Worm (Caenorhabditis elegans) whole organism, late embryonic: Measurements from ENCODE around the gene str-9.

ENCODE experiments used
- che-1 ChIP-seq: sonication (generic microtip); optimal IDR thresholded peaks from 2 replicates; lab custom pipeline; 2016; ENCODE audit warnings: mild to moderate bottlenecking, missing genetic modification characterization, missing compliant biosample characterization
- elt-2 ChIP-seq: sonication (generic microtip); optimal IDR thresholded peaks from 2 replicates; lab custom pipeline; 2016; ENCODE audit warnings: missing genetic modification reagents, missing genetic modification characterization, missing compliant biosample characterization
- fkh-10 ChIP-seq: fragments of 150-350 bp; optimal IDR thresholded peaks from 2 replicates; lab custom pipeline; 2014; ENCODE audit warnings: missing biosample characterization, missing genetic modification reagents, missing genetic modification characterization
- gmeb-2 ChIP-seq: sonication (generic microtip); optimal IDR thresholded peaks from 2 replicates; lab custom pipeline; 2016; ENCODE audit warnings: missing genetic modification characterization, inconsistent platforms, missing compliant biosample characterization
- lin-11 ChIP-seq: fragments of 200-800 bp; sonication (Bioruptor generic); optimal IDR thresholded peaks from 2 replicates; lab custom pipeline; 2018; ENCODE audit warnings: mild to moderate bottlenecking, missing genetic modification characterization, missing compliant biosample characterization
- nfya-1 ChIP-seq: sonication (generic microtip); optimal IDR thresholded peaks from 2 replicates; lab custom pipeline; 2017; ENCODE audit warnings: missing genetic modification characterization, mild to moderate bottlenecking, missing compliant biosample characterization, antibody characterized with exemption, moderate library complexity
- nhr-11 ChIP-seq: fragments of 150-350 bp; optimal IDR thresholded peaks from 2 replicates; lab custom pipeline; 2014; ENCODE audit warnings: missing biosample characterization, missing genetic modification characterization
- odd-2 ChIP-seq: sonication (generic microtip); optimal IDR thresholded peaks from 2 replicates; lab custom pipeline; 2017; ENCODE audit warnings: antibody characterized with exemption, mild to moderate bottlenecking, missing genetic modification characterization, missing compliant biosample characterization
- pha-2 ChIP-seq: sonication (generic microtip); optimal IDR thresholded peaks from 2 replicates; lab custom pipeline; 2017; ENCODE audit warnings: mild to moderate bottlenecking, missing genetic modification characterization, missing compliant biosample characterization
- pros-1 ChIP-seq: fragments of 150-350 bp; optimal IDR thresholded peaks from 2 replicates; lab custom pipeline; 2014; ENCODE audit warnings: missing biosample characterization, missing genetic modification reagents, missing genetic modification characterization
- sox-4 ChIP-seq: sonication (generic microtip); optimal IDR thresholded peaks from 2 replicates; lab custom pipeline; 2017; ENCODE audit warnings: mild to moderate bottlenecking, missing genetic modification characterization, inconsistent platforms, missing compliant biosample characterization
- unc-55 ChIP-seq: sonication (generic microtip); optimal IDR thresholded peaks from 2 replicates; lab custom pipeline; 2017; ENCODE audit warnings: missing biosample characterization, missing genetic modification reagents, missing genetic modification characterization
- ztf-16 ChIP-seq: sonication (generic microtip); optimal IDR thresholded peaks from 2 replicates; lab custom pipeline; 2017; ENCODE audit warnings: missing genetic modification characterization, missing compliant biosample characterization

DNA sequence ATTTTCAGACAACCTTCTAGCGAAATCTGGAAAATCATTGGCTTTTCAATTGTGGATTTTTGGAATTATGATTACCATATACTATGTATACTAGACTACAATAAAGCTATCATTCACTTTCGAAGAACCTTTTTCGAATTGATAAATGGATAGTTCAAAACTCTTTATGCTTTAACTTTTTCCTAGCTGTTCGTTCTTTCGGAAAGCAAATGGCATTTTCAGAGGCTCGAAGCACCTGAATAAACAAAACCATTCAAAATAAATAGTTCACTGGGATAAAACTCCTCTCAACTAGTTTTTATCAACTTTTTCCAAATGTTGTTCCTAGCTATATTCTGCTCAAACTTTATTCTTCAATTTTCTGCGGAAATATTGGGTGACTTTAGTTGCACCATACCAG, 22.5 kb downstream of the str-9 start, which contains the start of gene T26E4.2:
- TF ChIP-seq sox-4 (tag; lab: Kevin White, UChicago) = no peak
- no peak for TF ChIP-seq nhr-11 (tag; lab: Kevin White, UChicago)
- TF ChIP-seq lin-11 (tag; lab: Kevin White, UChicago) = no peak
- no peak for TF ChIP-seq unc-55 (GFP tag; lab: Kevin White, UChicago)
- TF ChIP-seq gmeb-2 (tag; lab: Kevin White, UChicago) = no peak
- no peak for TF ChIP-seq nfya-1 (tag; lab: Kevin White, UChicago)
- no peak for TF ChIP-seq ztf-16 (tag; lab: Kevin White, UChicago)
- TF ChIP-seq odd-2 = no peak
- no peak for TF ChIP-seq pros-1 (tag; lab: Kevin White, UChicago)
- no peak for TF ChIP-seq pha-2 (tag; lab: Kevin White, UChicago)
- no peak for TF ChIP-seq elt-2 (tag; lab: Kevin White, UChicago)
- TF ChIP-seq fkh-10 (GFP tag; lab: Kevin White, UChicago) = no peak
- TF ChIP-seq che-1 = no peak
